Worm (Caenorhabditis elegans) whole organism, L4/young adult: ENCODE data around the gene glb-34.

ENCODE experiments used
- dao-5 ChIP-seq: sonication (generic microtip); optimal IDR thresholded peaks from 2 replicates; lab custom pipeline; 2016; ENCODE audit warnings: missing genotype, missing genetic modification characterization, moderate library complexity, missing compliant biosample characterization
- him-1 ChIP-seq: sonication (generic microtip); optimal IDR thresholded peaks from 2 replicates; lab custom pipeline; 2016; ENCODE audit warnings: missing genotype, missing genetic modification reagents, missing genetic modification characterization, missing compliant biosample characterization

ce11 chrIV:14576471-14576870 lies 4.0 kb upstream of the glb-34 start:
- TF ChIP-seq him-1 (tag; lab: Kevin White, UChicago) (no peak), dao-5 (tag; lab: Kevin White, UChicago) (no peak)
